Fruit fly (Drosophila melanogaster): ENCODE data around the gene CG3823.

Gene CG3823

dm6 chrX:6295129-6295539 lies 8.6 kb upstream of the CG3823 start, which contains the start of the genes CG15891 and CG3815 (continued):
- TF ChIP-seq Fer3 (tag; optimal IDR thresholded peaks at IDR 0.05): peak; percentile 48
- TF ChIP-seq Hr39 (optimal IDR thresholded peaks at IDR 0.05): no peak
- no peak for TF ChIP-seq Hr51 (GFP tag; optimal IDR thresholded peaks at IDR 0.05)
- TF ChIP-seq kni (GFP tag; optimal IDR thresholded peaks at IDR 0.05): no peak
- TF ChIP-seq CG33557 (GFP tag; optimal IDR thresholded peaks at IDR 0.05): peak; percentile 61
- TF ChIP-seq CG3163 (GFP tag; optimal IDR thresholded peaks at IDR 0.05): peak; percentile 30
- 0 out of 4 replicates have a peak, but pooled peaks have one; percentile 34 for TF ChIP-seq chinmo (GFP tag; IDR thresholded peaks at IDR 0.05; ENCODE audit: partially characterized antibody)
- no peak for TF ChIP-seq run (tag; optimal IDR thresholded peaks at IDR 0.05)
- TF ChIP-seq CG33213 (GFP tag; optimal IDR thresholded peaks at IDR 0.05): peak; percentile 16
- TF ChIP-seq CG17328 (GFP tag; IDR thresholded peaks at IDR 0.05): no peak
- peak; percentile 67 for TF ChIP-seq CG13775 (GFP tag; optimal IDR thresholded peaks at IDR 0.05)
- peak; percentile 71 for TF ChIP-seq CG12659 (GFP tag; optimal IDR thresholded peaks at IDR 0.05)
- TF ChIP-seq Stat92E (GFP tag; optimal IDR thresholded peaks at IDR 0.05): no peak
- TF ChIP-seq crp (GFP tag; optimal IDR thresholded peaks at IDR 0.05): peak in 1 of 2 experiments; percentile 36
- peak; percentile 49; the same call in 1 of the 3 replicates for TF ChIP-seq tgo (GFP tag; IDR thresholded peaks at IDR 0.05)
- no peak for TF ChIP-seq cg (GFP tag; optimal IDR thresholded peaks at IDR 0.05)
- TF ChIP-seq stc (GFP tag; IDR thresholded peaks at IDR 0.05): no peak
- TF ChIP-seq CG2712 (tag; optimal IDR thresholded peaks at IDR 0.05): peak; percentile 67
- TF ChIP-seq BtbVII (GFP tag; optimal IDR thresholded peaks at IDR 0.05): no peak
- TF ChIP-seq Dek (tag; optimal IDR thresholded peaks at IDR 0.05): peak; percentile 31
- TF ChIP-seq tio (GFP tag; optimal IDR thresholded peaks at IDR 0.05): no peak
- no peak for TF ChIP-seq Eip74EF (GFP tag; optimal IDR thresholded peaks at IDR 0.05)
- TF ChIP-seq psq (GFP tag; optimal IDR thresholded peaks at IDR 0.05): no peak
- TF ChIP-seq CG10979 (tag; optimal IDR thresholded peaks at IDR 0.05): peak; percentile 48
- TF ChIP-seq Dad (GFP tag; optimal IDR thresholded peaks at IDR 0.05): peak; percentile 30
- TF ChIP-seq Ptx1 (GFP tag; IDR thresholded peaks at IDR 0.05): peak; percentile 72
- 0 out of 3 replicates have a peak, but pooled peaks have one; percentile 27 for TF ChIP-seq ken (GFP tag; IDR thresholded peaks at IDR 0.05)
- TF ChIP-seq al (GFP tag; IDR thresholded peaks at IDR 0.05): peak; percentile 50; the same call in 1 of the 2 replicates
- TF ChIP-seq E2f1 (GFP tag; IDR thresholded peaks at IDR 0.05): 0 out of 2 replicates have a peak, but pooled peaks have one; percentile 12
- TF ChIP-seq Doc2 (GFP tag; IDR thresholded peaks at IDR 0.05): no peak
- no peak for TF ChIP-seq oc (tag; optimal IDR thresholded peaks at IDR 0.05)
- no peak for TF ChIP-seq PHDP (tag; optimal IDR thresholded peaks at IDR 0.05)
- TF ChIP-seq Mad (GFP tag; optimal IDR thresholded peaks at IDR 0.05): peak; percentile 12
- 0 out of 3 replicates have a peak, but pooled peaks have one; percentile 39 for TF ChIP-seq CG6791 (GFP tag; IDR thresholded peaks at IDR 0.05; ENCODE audit: partially characterized antibody)
- peak; percentile 57 for TF ChIP-seq pum (GFP tag; optimal IDR thresholded peaks at IDR 0.05)
- TF ChIP-seq sima (GFP tag; optimal IDR thresholded peaks at IDR 0.05): no peak
- TF ChIP-seq CG34422 (GFP tag; IDR thresholded peaks at IDR 0.05): peak; percentile 61; the same call in 2 of the 3 replicates
- peak; percentile 52; the same call in 1 of the 3 replicates for TF ChIP-seq Dbx (GFP tag; IDR thresholded peaks at IDR 0.05)
- peak; percentile 53 for TF ChIP-seq shn (GFP tag; optimal IDR thresholded peaks at IDR 0.05)
- TF ChIP-seq CG9437 (GFP tag; optimal IDR thresholded peaks at IDR 0.05): peak; percentile 80
- TF ChIP-seq caup (GFP tag; optimal IDR thresholded peaks at IDR 0.05; ENCODE audit: severe bottlenecking): no peak
- TF ChIP-seq CG11085 (GFP tag; IDR thresholded peaks at IDR 0.05): peak; percentile 30; the same call in 1 of the 2 replicates
- peak; percentile 16 for TF ChIP-seq az2 (GFP tag; optimal IDR thresholded peaks at IDR 0.05)
- no peak for TF ChIP-seq CG10959 (GFP tag; IDR thresholded peaks at IDR 0.05)
- peak; percentile 17 for TF ChIP-seq CG12104 (GFP tag; optimal IDR thresholded peaks at IDR 0.05)
- TF ChIP-seq knrl (GFP tag; IDR thresholded peaks at IDR 0.05; ENCODE audit: partially characterized antibody): peak; percentile 59; the same call in 2 of the 3 replicates
- peak; percentile 42 for TF ChIP-seq CG7556 (GFP tag; optimal IDR thresholded peaks at IDR 0.05)
- peak; percentile 35 for TF ChIP-seq tin (GFP tag; optimal IDR thresholded peaks at IDR 0.05)
- TF ChIP-seq so (GFP tag; IDR thresholded peaks at IDR 0.05): peak; percentile 62; the same call in 1 of the 3 replicates

All from whole organism, embryonic.